Fruit fly (Drosophila melanogaster) whole organism, embryonic: ENCODE data around the gene elB.
A peak's percentile ranks its signal among the peaks of the same experiment; 100 is the strongest.

Experiments used
- Abd-B ChIP-seq: fragments of 200-800 bp; sonication (Bioruptor generic); optimal IDR thresholded peaks from 2 replicates; lab custom pipeline; 2018; ENCODE audit warnings: missing biosample characterization, mild to moderate bottlenecking, missing genetic modification characterization, moderate library complexity
- CG10565 ChIP-seq: fragments of 200-800 bp; sonication (Bioruptor generic); optimal IDR thresholded peaks from 3 replicates; lab custom pipeline; 2016; ENCODE audit warnings: missing biosample characterization, mild to moderate bottlenecking, missing genetic modification characterization
- CG1233 ChIP-seq: fragments of 200-800 bp; sonication (Bioruptor generic); optimal IDR thresholded peaks from 4 replicates; lab custom pipeline; 2018; ENCODE audit warnings: missing biosample characterization, mild to moderate bottlenecking, missing genetic modification characterization
- CG15479 ChIP-seq: fragments of 200-800 bp; sonication (Bioruptor generic); optimal IDR thresholded peaks from 3 replicates; lab custom pipeline; 2019; ENCODE audit warnings: missing biosample characterization, mild to moderate bottlenecking, missing genetic modification characterization, moderate library complexity
- CG17568 ChIP-seq: fragments of 200-800 bp; sonication (Bioruptor generic); optimal IDR thresholded peaks from 2 replicates; lab custom pipeline; 2018; ENCODE audit warnings: missing biosample characterization, mild to moderate bottlenecking, missing genetic modification characterization, moderate library complexity
- CG1792 ChIP-seq: fragments of 200-800 bp; sonication (Bioruptor generic); optimal IDR thresholded peaks from 2 replicates; lab custom pipeline; 2016; ENCODE audit warnings: missing biosample characterization, missing genetic modification characterization
- CG32767 ChIP-seq: fragments of 200-800 bp; sonication (Bioruptor generic); IDR thresholded peaks from 2 replicates; pipeline ENCODE4 v1.3.6; 2022; ENCODE audit warnings: missing biosample characterization, missing genetic modification characterization
- CG33557 ChIP-seq: fragments of 200-800 bp; sonication (Bioruptor generic); optimal IDR thresholded peaks from 2 replicates; lab custom pipeline; 2019; ENCODE audit warnings: missing biosample characterization, mild to moderate bottlenecking, missing genetic modification characterization, moderate library complexity
- CG3407 ChIP-seq: fragments of 200-800 bp; sonication (Bioruptor generic); optimal IDR thresholded peaks from 2 replicates; lab custom pipeline; 2018; ENCODE audit warnings: missing biosample characterization, mild to moderate bottlenecking, missing genetic modification characterization
- CG4282 ChIP-seq: fragments of 200-800 bp; sonication (Bioruptor generic); optimal IDR thresholded peaks from 2 replicates; lab custom pipeline; 2016; ENCODE audit warnings: missing biosample characterization, missing genetic modification characterization
- CG4820 ChIP-seq: fragments of 200-800 bp; sonication (Bioruptor generic); optimal IDR thresholded peaks from 3 replicates; lab custom pipeline; 2016; ENCODE audit warnings: missing biosample characterization, missing genetic modification characterization
- CG6854 ChIP-seq: fragments of 200-800 bp; sonication (Bioruptor generic); optimal IDR thresholded peaks from 3 replicates; lab custom pipeline; 2017; ENCODE audit warnings: missing biosample characterization, mild to moderate bottlenecking, missing genetic modification characterization
- CG7271 ChIP-seq: fragments of 200-800 bp; sonication (Bioruptor generic); optimal IDR thresholded peaks from 2 replicates; lab custom pipeline; 2018; ENCODE audit warnings: missing biosample characterization, mild to moderate bottlenecking, missing genetic modification characterization, moderate library complexity
- CG7745 ChIP-seq: fragments of 200-800 bp; sonication (Bioruptor generic); optimal IDR thresholded peaks from 2 replicates; lab custom pipeline; 2018; ENCODE audit warnings: missing biosample characterization, mild to moderate bottlenecking, missing genetic modification characterization, moderate library complexity
- CG8924 ChIP-seq: fragments of 200-800 bp; optimal IDR thresholded peaks from 3 replicates; lab custom pipeline; 2019; ENCODE audit warnings: missing biosample characterization, mild to moderate bottlenecking, missing genetic modification characterization, moderate library complexity
- D ChIP-seq, 2 experiments: fragments of 200-800 bp in 1 of 2; fragments of >200 bp in 1 of 2; sonication (Bioruptor generic) in 1 of 2; optimal IDR thresholded peaks; 2 replicates in 1 of 2; 3 replicates in 1 of 2; lab custom pipeline; 2017; ENCODE audit warnings: mild to moderate bottlenecking in 1 of 2, missing biosample characterization in 1 of 2, missing genetic modification characterization in 1 of 2, missing genetic modification reagents in 1 of 2
- Dip2 ChIP-seq: fragments of 200-800 bp; sonication (Bioruptor generic); IDR thresholded peaks from 2 replicates; pipeline ENCODE4 v1.3.6; 2022; ENCODE audit warnings: missing biosample characterization, missing genetic modification characterization
- Ets65A ChIP-seq: fragments of 200-800 bp; sonication (Bioruptor generic); peaks from one replicate; lab custom pipeline; 2016; ENCODE audit warnings: missing biosample characterization, missing genetic modification characterization
- Ets97D ChIP-seq: fragments of 200-800 bp; sonication (Bioruptor generic); optimal IDR thresholded peaks from 3 replicates; lab custom pipeline; 2016; ENCODE audit warnings: missing biosample characterization, missing genetic modification characterization
- Kr ChIP-seq: fragments of 200-800 bp; sonication (Bioruptor generic); optimal IDR thresholded peaks from 2 replicates; lab custom pipeline; 2017; ENCODE audit warnings: missing biosample characterization, mild to moderate bottlenecking, missing genetic modification characterization
- Mrtf ChIP-seq: fragments of 200-800 bp; sonication (Bioruptor generic); IDR thresholded peaks from 3 replicates; pipeline ENCODE4 v1.3.6; 2022; ENCODE audit warnings: missing biosample characterization, missing genetic modification characterization
- Neu2 ChIP-seq: fragments of 200-800 bp; sonication (Bioruptor generic); optimal IDR thresholded peaks from 3 replicates; lab custom pipeline; 2016; ENCODE audit warnings: missing biosample characterization, missing genetic modification characterization, borderline replicate concordance
- Nf-YB ChIP-seq: fragments of 200-800 bp; sonication (Bioruptor generic); optimal IDR thresholded peaks from 3 replicates; lab custom pipeline; 2019; ENCODE audit warnings: missing biosample characterization, mild to moderate bottlenecking, missing genetic modification characterization, moderate library complexity
- Ravus ChIP-seq: fragments of 200-800 bp; sonication (Bioruptor generic); IDR thresholded peaks from 2 replicates; pipeline ENCODE4 v1.3.6; 2022; ENCODE audit warnings: missing biosample characterization, missing genetic modification characterization
- Ssrp ChIP-seq: fragments of 200-800 bp; sonication (Bioruptor generic); optimal IDR thresholded peaks from 2 replicates; lab custom pipeline; 2018; ENCODE audit warnings: missing biosample characterization, mild to moderate bottlenecking, missing genetic modification characterization, moderate library complexity
- ab ChIP-seq: fragments of 200-800 bp; sonication (Bioruptor generic); optimal IDR thresholded peaks from 2 replicates; lab custom pipeline; 2016; ENCODE audit warnings: missing biosample characterization, missing genetic modification characterization
- abd-A ChIP-seq: fragments of 200-800 bp; sonication (Bioruptor generic); optimal IDR thresholded peaks from 3 replicates; lab custom pipeline; 2019; ENCODE audit warnings: missing biosample characterization, mild to moderate bottlenecking, missing genetic modification characterization, moderate library complexity
- cad ChIP-seq: fragments of >200 bp; optimal IDR thresholded peaks from 2 replicates; lab custom pipeline; 2017; ENCODE audit warnings: missing biosample characterization, missing genetic modification characterization
- ci ChIP-seq: fragments of 200-800 bp; sonication (Bioruptor generic); IDR thresholded peaks from 3 replicates; pipeline ENCODE4 v1.3.6; 2022; ENCODE audit warnings: missing biosample characterization, missing genetic modification characterization
- crol ChIP-seq: fragments of 200-800 bp; sonication (Bioruptor generic); IDR thresholded peaks from 2 replicates; pipeline ENCODE4 v1.3.6; 2022; ENCODE audit warnings: missing biosample characterization, missing genetic modification characterization
- exex ChIP-seq: fragments of 200-800 bp; sonication (Bioruptor generic); optimal IDR thresholded peaks from 4 replicates; lab custom pipeline; 2018; ENCODE audit warnings: missing biosample characterization, mild to moderate bottlenecking, missing genetic modification characterization, moderate library complexity
- fd96Cb ChIP-seq: fragments of 200-800 bp; sonication (Bioruptor generic); optimal IDR thresholded peaks from 2 replicates; lab custom pipeline; 2018; ENCODE audit warnings: missing biosample characterization, mild to moderate bottlenecking, missing genetic modification characterization, moderate library complexity
- grn ChIP-seq: fragments of 200-800 bp; sonication (Bioruptor generic); optimal IDR thresholded peaks from 3 replicates; lab custom pipeline; 2017; ENCODE audit warnings: missing biosample characterization, missing genetic modification characterization
- gsb-n ChIP-seq: fragments of 200-800 bp; sonication (Bioruptor generic); optimal IDR thresholded peaks from 3 replicates; lab custom pipeline; 2018; ENCODE audit warnings: missing biosample characterization, mild to moderate bottlenecking, missing genetic modification characterization
- gt ChIP-seq: fragments of 200-800 bp; sonication (Bioruptor generic); IDR thresholded peaks from 2 replicates; pipeline ENCODE4 v1.3.6; 2022; ENCODE audit warnings: missing biosample characterization, missing genetic modification characterization
- kni ChIP-seq: fragments of 200-800 bp; sonication (Bioruptor generic); optimal IDR thresholded peaks from 3 replicates; lab custom pipeline; 2017; ENCODE audit warnings: mild to moderate bottlenecking, missing biosample characterization, missing genetic modification reagents, missing genetic modification characterization
- nau ChIP-seq: fragments of 200-800 bp; sonication (Bioruptor generic); optimal IDR thresholded peaks from 3 replicates; lab custom pipeline; 2017; ENCODE audit warnings: missing biosample characterization, mild to moderate bottlenecking, missing genetic modification characterization, missing genetic modification reagents
- nmo ChIP-seq: fragments of 200-800 bp; sonication (Bioruptor generic); optimal IDR thresholded peaks from 2 replicates; lab custom pipeline; 2018; ENCODE audit warnings: missing biosample characterization, mild to moderate bottlenecking, missing genetic modification characterization, moderate library complexity
- odd ChIP-seq: fragments of 200-800 bp; sonication (Bioruptor generic); optimal IDR thresholded peaks from 2 replicates; lab custom pipeline; 2017; ENCODE audit warnings: missing biosample characterization, mild to moderate bottlenecking, missing genetic modification characterization
- ro ChIP-seq: fragments of 200-800 bp; sonication (Bioruptor generic); IDR thresholded peaks from 2 replicates; pipeline ENCODE4 v1.3.6; 2022; ENCODE audit warnings: missing biosample characterization, missing genetic modification characterization
- scrt ChIP-seq: fragments of 200-800 bp; sonication (Bioruptor generic); optimal IDR thresholded peaks from 2 replicates; lab custom pipeline; 2018; ENCODE audit warnings: missing biosample characterization, mild to moderate bottlenecking, missing genetic modification characterization, moderate library complexity
- sd ChIP-seq: fragments of 200-800 bp; sonication (Bioruptor generic); optimal IDR thresholded peaks from 3 replicates; lab custom pipeline; 2018; ENCODE audit warnings: missing biosample characterization, mild to moderate bottlenecking, missing genetic modification characterization, moderate library complexity
- sens ChIP-seq: fragments of 200-800 bp; sonication (Bioruptor generic); peaks from one replicate; lab custom pipeline; 2016; ENCODE audit warnings: missing biosample characterization, missing genetic modification characterization
- sisA ChIP-seq: fragments of 200-800 bp; sonication (Bioruptor generic); IDR thresholded peaks from 2 replicates; pipeline ENCODE4 v1.3.6; 2022; ENCODE audit warnings: missing biosample characterization, missing genetic modification characterization
- twi ChIP-seq: fragments of 200-800 bp; optimal IDR thresholded peaks from 2 replicates; lab custom pipeline; 2019; ENCODE audit warnings: missing biosample characterization, mild to moderate bottlenecking, missing genetic modification characterization, moderate library complexity
- wor ChIP-seq: fragments of 200-800 bp; sonication (Bioruptor generic); IDR thresholded peaks from 2 replicates; pipeline ENCODE4 v1.3.6; 2022; ENCODE audit warnings: missing biosample characterization, missing genetic modification characterization
- zen ChIP-seq: fragments of 200-800 bp; sonication (Bioruptor generic); optimal IDR thresholded peaks from 3 replicates; lab custom pipeline; 2018; ENCODE audit warnings: missing biosample characterization, mild to moderate bottlenecking, missing genetic modification characterization, moderate library complexity

Gene elB

dm6 chr2L:14438827-14439226 lies 29.5 kb upstream of the elB start:
- TF ChIP-seq crol (GFP tag; lab: Robert Waterston, UW) (0 out of 2 replicates have a peak, but pooled peaks have one; percentile 8), ab (GFP tag; lab: Kevin White, UChicago) (no peak), CG32767 (GFP tag; lab: Robert Waterston, UW) (no peak), CG1233 (GFP tag; lab: Kevin White, UChicago) (no peak), CG17568 (GFP tag; lab: Kevin White, UChicago) (no peak), Neu2 (GFP tag; lab: Kevin White, UChicago) (no peak), fd96Cb (tag; lab: Kevin White, UChicago) (no peak), scrt (GFP tag; lab: Kevin White, UChicago) (peak; percentile 54), sens (GFP tag; lab: Kevin White, UChicago) (peak; percentile 53), Ets97D (GFP tag; lab: Kevin White, UChicago) (no peak), sd (tag; lab: Kevin White, UChicago) (peak; percentile 37), CG4820 (GFP tag; lab: Kevin White, UChicago) (no peak), Abd-B (GFP tag; lab: Kevin White, UChicago) (no peak)
- TF ChIP-seq, all 482 proteins: peak for 4

dm6 chr2L:14435866-14436626 lies 26.7 kb upstream of the elB start:
- TF ChIP-seq sisA (no peak), Mrtf (GFP tag; lab: Robert Waterston, UW) (no peak), ro (no peak), CG7745 (tag; lab: Kevin White, UChicago) (peak; percentile 25), abd-A (peak; percentile 77), CG7271 (tag; lab: Kevin White, UChicago) (peak; percentile 67), cad (GFP tag; lab: Kevin White, UChicago) (peak; percentile 93), odd (GFP tag; lab: Kevin White, UChicago) (peak; percentile 1), zen (tag; lab: Kevin White, UChicago) (peak; percentile 87), Dip2 (GFP tag; lab: Robert Waterston, UW) (no peak), CG15479 (GFP tag; lab: Kevin White, UChicago) (peak; percentile 81), grn (GFP tag; lab: Kevin White, UChicago) (peak; percentile 32), Ravus (GFP tag; lab: Robert Waterston, UW) (no peak), D (optimal IDR thresholded peaks at IDR 0.05; lab: Kevin White, UChicago) (peak; percentile 99), D (GFP tag; optimal IDR thresholded peaks at IDR 0.05; lab: Kevin White, UChicago) (peak; percentile 61), Nf-YB (no peak), Ssrp (tag; lab: Kevin White, UChicago) (no peak), gsb-n (tag; lab: Kevin White, UChicago) (peak; percentile 53), exex (tag; lab: Kevin White, UChicago) (no peak), CG10565 (GFP tag; lab: Kevin White, UChicago) (no peak), wor (no peak), gt (GFP tag; lab: Robert Waterston, UW) (peak; percentile 43; the same call in 1 of the 2 replicates), CG33557 (GFP tag; lab: Kevin White, UChicago) (peak; percentile 4), nau (GFP tag; lab: Kevin White, UChicago) (no peak), nmo (GFP tag; lab: Kevin White, UChicago) (no peak), CG3407 (no peak), CG6854 (GFP tag; lab: Kevin White, UChicago) (no peak), kni (GFP tag; lab: Kevin White, UChicago) (peak; percentile 83), CG1792 (GFP tag; lab: Kevin White, UChicago) (no peak), sens (GFP tag; lab: Kevin White, UChicago) (peak; percentile 63), twi (peak; percentile 88), Ets65A (GFP tag; lab: Kevin White, UChicago) (no peak), CG8924 (tag; lab: Kevin White, UChicago) (peak; percentile 22), ci (no peak), Kr (GFP tag; lab: Kevin White, UChicago) (peak; percentile 93), CG4282 (GFP tag; lab: Kevin White, UChicago) (no peak)
